Worm (Caenorhabditis elegans): ENCODE data around the gene odr-3.
A peak's percentile ranks its signal among the peaks of the same experiment; 100 is the strongest.

Gene odr-3

DNA sequence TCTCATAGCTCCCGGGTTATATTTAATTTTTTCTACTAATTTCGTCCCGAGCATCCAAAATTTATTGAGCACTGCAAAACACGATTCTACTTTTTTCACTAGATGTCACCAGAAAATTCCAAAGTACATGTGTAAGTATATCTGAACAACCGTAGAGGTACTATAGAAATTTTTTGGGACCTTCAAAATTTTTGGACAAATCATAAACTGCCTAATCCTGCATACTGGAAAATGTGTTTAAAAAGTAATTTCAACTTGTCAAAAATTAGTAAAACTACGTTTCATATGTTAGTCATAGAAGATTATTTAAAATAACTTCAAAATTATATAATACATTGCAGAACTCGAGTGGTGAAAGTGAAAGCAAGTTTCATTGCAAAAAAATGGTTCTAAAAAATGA, 37.2 kb upstream of the odr-3 start:
- TF ChIP-seq mdl-1 (tag; optimal IDR thresholded peaks at IDR 0.05) (no peak), nhr-23 (tag; optimal IDR thresholded peaks at IDR 0.05) (no peak)

DNA sequence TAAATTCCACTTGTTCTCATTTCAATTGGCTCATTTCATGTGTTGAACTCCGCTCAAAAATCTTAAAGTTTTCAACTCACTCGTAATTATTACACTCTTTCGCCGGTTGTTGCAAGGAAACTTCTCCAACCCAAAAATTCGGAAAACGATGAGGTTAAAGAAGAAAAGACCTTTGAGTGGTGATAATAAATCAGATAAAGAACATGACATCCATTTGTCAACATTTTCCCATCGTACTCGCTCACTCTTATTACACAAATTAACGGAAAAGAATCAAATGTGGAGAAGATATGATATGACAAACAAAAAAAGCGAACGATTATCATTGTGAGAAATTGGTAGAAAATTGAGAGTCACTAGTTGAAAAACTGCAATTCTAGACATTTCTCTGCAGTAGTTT, 35.9 kb upstream of the odr-3 start:
- TF ChIP-seq nhr-25 (tag; optimal IDR thresholded peaks at IDR 0.05) (peak; percentile 21), daf-12 (tag; optimal IDR thresholded peaks at IDR 0.05) (no peak)

ce11 chrV:13282958-13283357, 33.6 kb upstream of the odr-3 start:
- TF ChIP-seq nhr-67 (tag; optimal IDR thresholded peaks at IDR 0.05) (no peak), nfya-1 (tag; optimal IDR thresholded peaks at IDR 0.05; ENCODE audit: insufficient read depth) (no peak), ztf-11 (tag; optimal IDR thresholded peaks at IDR 0.05) (no peak), nhr-76 (tag; optimal IDR thresholded peaks at IDR 0.05) (no peak), elt-1 (tag; optimal IDR thresholded peaks at IDR 0.05) (no peak), daf-12 (tag; optimal IDR thresholded peaks at IDR 0.05) (no peak), lsy-12 (tag; optimal IDR thresholded peaks at IDR 0.05) (no peak), ceh-16 (tag; optimal IDR thresholded peaks at IDR 0.05) (no peak), pha-4 (tag; optimal IDR thresholded peaks at IDR 0.05) (no peak), fkh-10 (GFP tag; optimal IDR thresholded peaks at IDR 0.05) (no peak), unc-39 (tag; optimal IDR thresholded peaks at IDR 0.05) (no peak), nhr-12 (tag; optimal IDR thresholded peaks at IDR 0.05) (no peak), nhr-28 (tag; optimal IDR thresholded peaks at IDR 0.05) (no peak), nhr-77 (tag; optimal IDR thresholded peaks at IDR 0.05) (no peak), zag-1 (tag; optimal IDR thresholded peaks at IDR 0.05) (no peak), ZK546.5 (tag; optimal IDR thresholded peaks at IDR 0.05) (no peak), egl-27 (tag; optimal IDR thresholded peaks at IDR 0.05) (no peak)

DNA sequence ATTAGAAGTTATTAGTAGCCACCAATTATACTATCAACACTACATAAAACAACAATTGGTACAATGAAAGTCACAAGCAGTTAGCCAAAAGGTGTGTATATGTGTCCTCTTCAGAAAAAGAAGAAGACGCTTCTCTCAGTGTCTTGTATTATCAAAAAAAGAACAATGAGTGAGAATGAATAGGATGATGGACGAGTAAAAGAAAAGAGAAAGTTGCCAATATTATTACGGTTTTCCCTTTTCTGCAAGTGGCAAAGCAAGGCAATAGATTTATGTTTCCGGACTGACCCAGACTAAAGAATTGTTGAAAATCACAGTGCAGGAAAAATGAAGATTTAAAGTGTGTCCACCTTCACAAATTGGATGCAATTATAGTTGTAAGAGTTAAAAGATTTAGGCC, 31.0 kb upstream of the odr-3 start:
- TF ChIP-seq unc-62 (GFP tag; optimal IDR thresholded peaks at IDR 0.05): no peak
- no peak for TF ChIP-seq nhr-23 (tag; optimal IDR thresholded peaks at IDR 0.05)
- no peak for TF ChIP-seq daf-12 (tag; optimal IDR thresholded peaks at IDR 0.05)
- no peak for TF ChIP-seq nfya-1 (tag; optimal IDR thresholded peaks at IDR 0.05; ENCODE audit: insufficient read depth)
- TF ChIP-seq skn-1 (tag; optimal IDR thresholded peaks at IDR 0.05): no peak
- no peak for TF ChIP-seq nhr-25 (tag; optimal IDR thresholded peaks at IDR 0.05)
- no peak for TF ChIP-seq elt-2 (tag; optimal IDR thresholded peaks at IDR 0.05)
- no peak for TF ChIP-seq elt-1 (tag; optimal IDR thresholded peaks at IDR 0.05)
- TF ChIP-seq lin-15B (tag; optimal IDR thresholded peaks at IDR 0.05): no peak
- no peak for TF ChIP-seq nhr-77 (tag; optimal IDR thresholded peaks at IDR 0.05)
- no peak for TF ChIP-seq sea-2 (GFP tag; optimal IDR thresholded peaks at IDR 0.05)
- TF ChIP-seq lin-39 (tag; optimal IDR thresholded peaks at IDR 0.05): no peak
- no peak for TF ChIP-seq nhr-237 (tag; optimal IDR thresholded peaks at IDR 0.05)
- no peak for TF ChIP-seq nhr-67 (tag; optimal IDR thresholded peaks at IDR 0.05)
- TF ChIP-seq unc-39 (tag; optimal IDR thresholded peaks at IDR 0.05): no peak

DNA sequence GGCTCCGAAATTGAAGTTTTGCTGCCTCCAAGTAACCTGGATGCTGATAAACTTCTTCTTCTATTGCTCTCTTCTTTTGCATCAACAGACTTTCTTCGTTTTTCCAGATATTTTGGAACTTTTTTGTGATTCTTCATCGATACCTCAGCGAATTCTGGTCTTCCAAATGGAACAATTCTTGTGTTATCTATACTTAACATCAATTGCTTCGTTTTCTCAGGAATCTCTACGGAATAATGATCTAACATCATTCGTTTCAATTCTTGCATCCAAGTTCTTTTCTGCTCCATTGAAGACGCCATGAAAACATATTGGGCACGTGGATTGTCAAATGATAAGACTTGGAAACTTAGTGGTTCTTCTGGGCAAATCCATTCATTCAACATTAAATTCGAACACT, 26.6 kb upstream of the odr-3 start, which contains the start of gene F32F2.4:
TSS of gene F32F2.4 (plus strand) at position 301 of the 400 bp plus-strand sequence.
- TF ChIP-seq unc-39 (tag; optimal IDR thresholded peaks at IDR 0.05): no peak
- no peak for TF ChIP-seq nhr-23 (tag; optimal IDR thresholded peaks at IDR 0.05)
- TF ChIP-seq zag-1 (tag; optimal IDR thresholded peaks at IDR 0.05): no peak
- no peak for TF ChIP-seq nhr-77 (tag; optimal IDR thresholded peaks at IDR 0.05)
- no peak for TF ChIP-seq ama-1 (optimal IDR thresholded peaks at IDR 0.05)
- TF ChIP-seq nhr-12 (tag; optimal IDR thresholded peaks at IDR 0.05): no peak
- TF ChIP-seq ceh-28 (tag; optimal IDR thresholded peaks at IDR 0.05): no peak
- no peak for TF ChIP-seq lsy-12 (tag; optimal IDR thresholded peaks at IDR 0.05)
- no peak for TF ChIP-seq fos-1 (tag; optimal IDR thresholded peaks at IDR 0.05)
- no peak for TF ChIP-seq pha-4 (tag; optimal IDR thresholded peaks at IDR 0.05)
- TF ChIP-seq ceh-16 (tag; optimal IDR thresholded peaks at IDR 0.05): no peak
- TF ChIP-seq fkh-2 (tag; optimal IDR thresholded peaks at IDR 0.05): no peak
- TF ChIP-seq eor-1 (tag; optimal IDR thresholded peaks at IDR 0.05): no peak
- no peak for TF ChIP-seq mml-1 (tag; optimal IDR thresholded peaks at IDR 0.05)
- TF ChIP-seq aly-2 (tag; optimal IDR thresholded peaks at IDR 0.05): no peak
- no peak for TF ChIP-seq ztf-11 (tag; optimal IDR thresholded peaks at IDR 0.05)
- TF ChIP-seq unc-62 (GFP tag; optimal IDR thresholded peaks at IDR 0.05): no peak
- no peak for TF ChIP-seq tbx-2 (tag; optimal IDR thresholded peaks at IDR 0.05)

All from whole organism, L3 larva.